Fruit fly (Drosophila melanogaster) whole organism, embryonic: ENCODE data around the gene Tre1.

ENCODE experiments used
- CG11695 ChIP-seq: fragments of 200-800 bp; sonication (Bioruptor generic); IDR thresholded peaks from 3 replicates; pipeline ENCODE4 v1.3.6; 2022; ENCODE audit warnings: missing biosample characterization, missing genetic modification characterization
- CG12219 ChIP-seq: fragments of 200-800 bp; sonication (Bioruptor generic); optimal IDR thresholded peaks from 3 replicates; lab custom pipeline; 2018; ENCODE audit warnings: missing biosample characterization, mild to moderate bottlenecking, missing genetic modification characterization
- CG13424 ChIP-seq: fragments of 200-800 bp; sonication (Bioruptor generic); optimal IDR thresholded peaks from 2 replicates; lab custom pipeline; 2019; ENCODE audit warnings: missing biosample characterization, mild to moderate bottlenecking, missing genetic modification characterization, moderate library complexity
- CG13775 ChIP-seq: fragments of 200-800 bp; sonication (Bioruptor generic); optimal IDR thresholded peaks from 3 replicates; lab custom pipeline; 2017; ENCODE audit warnings: missing biosample characterization, mild to moderate bottlenecking, missing genetic modification characterization
- CG17802 ChIP-seq: fragments of 200-800 bp; sonication (Bioruptor generic); optimal IDR thresholded peaks from 2 replicates; lab custom pipeline; 2018; ENCODE audit warnings: missing biosample characterization, mild to moderate bottlenecking, missing genetic modification characterization, moderate library complexity
- CG1832 ChIP-seq: fragments of 200-800 bp; sonication (Bioruptor generic); optimal IDR thresholded peaks from 2 replicates; lab custom pipeline; 2017; ENCODE audit warnings: missing biosample characterization, mild to moderate bottlenecking, missing genetic modification characterization, inconsistent platforms
- CG2116 ChIP-seq: fragments of 200-800 bp; sonication (Bioruptor generic); optimal IDR thresholded peaks from 3 replicates; lab custom pipeline; 2018; ENCODE audit warnings: missing biosample characterization, mild to moderate bottlenecking, missing genetic modification characterization
- CG3065 ChIP-seq: fragments of 200-800 bp; sonication (Bioruptor generic); optimal IDR thresholded peaks from 2 replicates; lab custom pipeline; 2016; ENCODE audit warnings: missing biosample characterization, missing genetic modification characterization
- CG32532 ChIP-seq: fragments of 200-800 bp; sonication (Bioruptor generic); IDR thresholded peaks from 2 replicates; pipeline ENCODE4 v1.3.6; 2022; ENCODE audit warnings: missing biosample characterization, missing genetic modification characterization
- CG34224 ChIP-seq: fragments of 200-800 bp; sonication (Bioruptor generic); IDR thresholded peaks from 3 replicates; pipeline ENCODE4 v1.3.6; 2022; ENCODE audit warnings: missing biosample characterization, missing genetic modification characterization; ENCODE audit not compliant: partially characterized antibody
- CG34422 ChIP-seq: fragments of 200-800 bp; sonication (Bioruptor generic); IDR thresholded peaks from 3 replicates; pipeline ENCODE4 v1.3.6; 2022; ENCODE audit warnings: missing biosample characterization, missing genetic modification characterization
- CG4854 ChIP-seq: fragments of 200-800 bp; sonication (Bioruptor generic); optimal IDR thresholded peaks from 2 replicates; lab custom pipeline; 2016; ENCODE audit warnings: missing biosample characterization, missing genetic modification characterization, inconsistent platforms
- CG6175 ChIP-seq: fragments of 200-800 bp; sonication (Bioruptor generic); IDR thresholded peaks from 3 replicates; pipeline ENCODE4 v1.3.6; 2022; ENCODE audit warnings: missing biosample characterization, missing genetic modification characterization
- CG6683 ChIP-seq: fragments of 200-800 bp; sonication (Bioruptor generic); optimal IDR thresholded peaks from 2 replicates; lab custom pipeline; 2017; ENCODE audit warnings: missing biosample characterization, mild to moderate bottlenecking, missing genetic modification characterization, missing genetic modification reagents
- CG7556 ChIP-seq: fragments of 200-800 bp; sonication (Bioruptor generic); optimal IDR thresholded peaks from 2 replicates; lab custom pipeline; 2017; ENCODE audit warnings: missing biosample characterization, mild to moderate bottlenecking, missing genetic modification characterization
- CG8924 ChIP-seq: fragments of 200-800 bp; optimal IDR thresholded peaks from 3 replicates; lab custom pipeline; 2019; ENCODE audit warnings: missing biosample characterization, mild to moderate bottlenecking, missing genetic modification characterization, moderate library complexity
- CG9797 ChIP-seq: fragments of 200-800 bp; sonication (Bioruptor generic); optimal IDR thresholded peaks from 3 replicates; lab custom pipeline; 2018; ENCODE audit warnings: missing biosample characterization, mild to moderate bottlenecking, missing genetic modification characterization
- CG9876 ChIP-seq: fragments of 200-800 bp; sonication (Bioruptor generic); optimal IDR thresholded peaks from 2 replicates; lab custom pipeline; 2016; ENCODE audit warnings: missing biosample characterization, missing genetic modification characterization
- CkIIα-i1 ChIP-seq: fragments of 200-800 bp; sonication (Bioruptor generic); IDR thresholded peaks from 2 replicates; pipeline ENCODE4 v1.3.6; 2022; ENCODE audit warnings: missing biosample characterization, missing genetic modification characterization
- Dref ChIP-seq: fragments of 200-800 bp; sonication (Bioruptor generic); IDR thresholded peaks from 2 replicates; pipeline ENCODE4 v1.3.6; 2022; ENCODE audit warnings: missing biosample characterization, missing genetic modification characterization
- Ets97D ChIP-seq: fragments of 200-800 bp; sonication (Bioruptor generic); optimal IDR thresholded peaks from 3 replicates; lab custom pipeline; 2016; ENCODE audit warnings: missing biosample characterization, missing genetic modification characterization
- Gsc ChIP-seq: fragments of 200-800 bp; sonication (Bioruptor generic); IDR thresholded peaks from 2 replicates; pipeline ENCODE4 v1.3.6; 2022; ENCODE audit warnings: missing biosample characterization, missing genetic modification characterization
- Hr78 ChIP-seq, 2 experiments: fragments of 200-800 bp in 1 of 2; fragments of >200 bp in 1 of 2; sonication (Bioruptor generic) in 1 of 2; optimal IDR thresholded peaks; 2 replicates each; lab custom pipeline; 2017 to 2019; ENCODE audit warnings: missing biosample characterization in 2 of 2, missing genetic modification characterization in 2 of 2, mild to moderate bottlenecking in 1 of 2, moderate library complexity in 1 of 2
- Kr ChIP-seq: fragments of 200-800 bp; sonication (Bioruptor generic); optimal IDR thresholded peaks from 2 replicates; lab custom pipeline; 2017; ENCODE audit warnings: missing biosample characterization, mild to moderate bottlenecking, missing genetic modification characterization
- Lim3 ChIP-seq: fragments of 200-800 bp; sonication (Bioruptor generic); IDR thresholded peaks from 2 replicates; pipeline ENCODE4 v1.3.6; 2022; ENCODE audit warnings: missing biosample characterization, missing genetic modification characterization
- Med ChIP-seq: fragments of 200-800 bp; sonication (Bioruptor generic); peaks from one replicate; lab custom pipeline; 2016; ENCODE audit warnings: missing biosample characterization, missing genetic modification characterization, mild to moderate bottlenecking, inconsistent platforms, moderate library complexity
- Meics ChIP-seq: fragments of 200-800 bp; sonication (Bioruptor generic); optimal IDR thresholded peaks from 2 replicates; lab custom pipeline; 2017; ENCODE audit warnings: missing biosample characterization, mild to moderate bottlenecking, missing genetic modification characterization
- Nf-YC ChIP-seq: fragments of 200-800 bp; optimal IDR thresholded peaks from 3 replicates; lab custom pipeline; 2019; ENCODE audit warnings: missing biosample characterization, mild to moderate bottlenecking, missing genetic modification characterization, moderate library complexity
- Poxn ChIP-seq: fragments of 200-800 bp; sonication (Bioruptor generic); IDR thresholded peaks from 2 replicates; pipeline ENCODE4 v1.3.6; 2022; ENCODE audit warnings: missing biosample characterization, missing genetic modification characterization
- Rfx ChIP-seq: fragments of 200-800 bp; sonication (Bioruptor generic); IDR thresholded peaks from 2 replicates; pipeline ENCODE4 v1.3.6; 2022; ENCODE audit warnings: missing biosample characterization, missing genetic modification characterization
- Sry-β ChIP-seq: fragments of 200-800 bp; sonication (Bioruptor generic); optimal IDR thresholded peaks from 2 replicates; lab custom pipeline; 2018; ENCODE audit warnings: missing biosample characterization, mild to moderate bottlenecking, missing genetic modification characterization, moderate library complexity
- ab ChIP-seq: fragments of 200-800 bp; sonication (Bioruptor generic); optimal IDR thresholded peaks from 2 replicates; lab custom pipeline; 2016; ENCODE audit warnings: missing biosample characterization, missing genetic modification characterization
- ap ChIP-seq: fragments of 200-800 bp; sonication (Bioruptor generic); IDR thresholded peaks from 2 replicates; pipeline ENCODE4 v1.3.6; 2022; ENCODE audit warnings: missing biosample characterization, missing genetic modification characterization
- cas ChIP-seq: fragments of 200-800 bp; sonication (Bioruptor generic); IDR thresholded peaks from 2 replicates; pipeline ENCODE4 v1.3.6; 2022; ENCODE audit warnings: missing biosample characterization, missing genetic modification characterization
- caup ChIP-seq: fragments of 200-800 bp; sonication (Bioruptor generic); optimal IDR thresholded peaks from 3 replicates; lab custom pipeline; 2017; ENCODE audit warnings: missing biosample characterization, mild to moderate bottlenecking, missing genetic modification characterization, moderate library complexity; ENCODE audit not compliant: severe bottlenecking
- disco-r ChIP-seq: fragments of 200-800 bp; sonication (Bioruptor generic); optimal IDR thresholded peaks from 2 replicates; lab custom pipeline; 2016; ENCODE audit warnings: missing biosample characterization, missing genetic modification characterization
- dmrt99B ChIP-seq: fragments of 200-800 bp; sonication (Bioruptor generic); optimal IDR thresholded peaks from 2 replicates; lab custom pipeline; 2018; ENCODE audit warnings: missing biosample characterization, mild to moderate bottlenecking, missing genetic modification characterization, moderate library complexity
- dpn ChIP-seq, 2 experiments: fragments of 200-800 bp; sonication (Bioruptor generic); optimal IDR thresholded peaks; 3 replicates each; lab custom pipeline; 2016; ENCODE audit warnings: missing biosample characterization in 2 of 2, missing genetic modification characterization in 2 of 2
- gsb ChIP-seq: fragments of 200-800 bp; sonication (Bioruptor generic); IDR thresholded peaks from 2 replicates; pipeline ENCODE4 v1.3.6; 2022; ENCODE audit warnings: missing biosample characterization, missing genetic modification characterization
- klu ChIP-seq: fragments of 200-800 bp; sonication (Bioruptor generic); IDR thresholded peaks from 2 replicates; pipeline ENCODE4 v1.3.6; 2022; ENCODE audit warnings: missing biosample characterization, missing genetic modification characterization
- mirr ChIP-seq: fragments of 200-800 bp; sonication (Bioruptor generic); optimal IDR thresholded peaks from 3 replicates; lab custom pipeline; 2018; ENCODE audit warnings: missing biosample characterization, mild to moderate bottlenecking, missing genetic modification characterization
- nerfin-1 ChIP-seq: fragments of 200-800 bp; sonication (Bioruptor generic); optimal IDR thresholded peaks from 3 replicates; lab custom pipeline; 2019; ENCODE audit warnings: missing biosample characterization, mild to moderate bottlenecking, missing genetic modification characterization, moderate library complexity
- nmo ChIP-seq: fragments of 200-800 bp; sonication (Bioruptor generic); optimal IDR thresholded peaks from 2 replicates; lab custom pipeline; 2018; ENCODE audit warnings: missing biosample characterization, mild to moderate bottlenecking, missing genetic modification characterization, moderate library complexity
- oc ChIP-seq: fragments of 200-800 bp; sonication (Bioruptor generic); optimal IDR thresholded peaks from 2 replicates; lab custom pipeline; 2018; ENCODE audit warnings: missing biosample characterization, mild to moderate bottlenecking, missing genetic modification characterization, moderate library complexity
- sens-2 ChIP-seq: fragments of 200-800 bp; sonication (Bioruptor generic); IDR thresholded peaks from 2 replicates; pipeline ENCODE4 v1.3.6; 2022; ENCODE audit warnings: missing biosample characterization, missing genetic modification characterization
- sna ChIP-seq: fragments of 200-800 bp; sonication (Bioruptor generic); IDR thresholded peaks from 2 replicates; pipeline ENCODE4 v1.3.6; 2022; ENCODE audit warnings: missing biosample characterization, missing genetic modification characterization; ENCODE audit not compliant: partially characterized antibody
- tll ChIP-seq, 2 experiments: fragments of 200-800 bp in 1 of 2; fragments of >200 bp in 1 of 2; sonication (Bioruptor generic) in 1 of 2; optimal IDR thresholded peaks; 2 replicates each; lab custom pipeline; 2017 to 2019; ENCODE audit warnings: missing biosample characterization in 2 of 2, missing genetic modification characterization in 2 of 2, mild to moderate bottlenecking in 1 of 2, moderate library complexity in 1 of 2
- wek ChIP-seq: fragments of 200-800 bp; sonication (Bioruptor generic); optimal IDR thresholded peaks from 3 replicates; lab custom pipeline; 2018; ENCODE audit warnings: missing biosample characterization, mild to moderate bottlenecking, missing genetic modification characterization, moderate library complexity
- wor ChIP-seq: fragments of 200-800 bp; sonication (Bioruptor generic); IDR thresholded peaks from 2 replicates; pipeline ENCODE4 v1.3.6; 2022; ENCODE audit warnings: missing biosample characterization, missing genetic modification characterization

The Tre1 gene

dm6 chrX:5679079-5679932 lies 471 bp downstream of the Tre1 start (continued):
- TF ChIP-seq CkIIα-i1 (GFP tag; lab: Robert Waterston, UW) (no peak), dmrt99B (tag; lab: Kevin White, UChicago) (no peak), Poxn (GFP tag; lab: Robert Waterston, UW) (no peak), Meics (GFP tag; lab: Kevin White, UChicago) (no peak), mirr (GFP tag; lab: Kevin White, UChicago) (no peak), CG32532 (no peak), caup (GFP tag; lab: Kevin White, UChicago) (no peak), ab (GFP tag; lab: Kevin White, UChicago) (no peak), Nf-YC (tag; lab: Kevin White, UChicago) (no peak), Kr (no peak), CG3065 (GFP tag; lab: Kevin White, UChicago) (no peak), CG8924 (peak; percentile 52), gsb (GFP tag; lab: Robert Waterston, UW) (no peak), CG13775 (GFP tag; lab: Kevin White, UChicago) (peak; percentile 33), wek (no peak), CG13424 (tag; lab: Kevin White, UChicago) (peak; percentile 38), oc (tag; lab: Kevin White, UChicago) (no peak), Med (peak; percentile 41), Hr78 (GFP tag; optimal IDR thresholded peaks at IDR 0.05; lab: Kevin White, UChicago) (no peak), CG11695 (0 out of 3 replicates have a peak, but pooled peaks have one; percentile 25), CG34422 (GFP tag; lab: Robert Waterston, UW) (0 out of 3 replicates have a peak, but pooled peaks have one; percentile 30), CG12219 (GFP tag; lab: Kevin White, UChicago) (peak; percentile 26), ap (GFP tag; lab: Robert Waterston, UW) (no peak), CG6175 (GFP tag; lab: Robert Waterston, UW) (no peak), dpn (GFP tag; optimal IDR thresholded peaks at IDR 0.05; lab: Kevin White, UChicago) (peak; percentile 48 to 49), Sry-β (no peak), tll (GFP tag; optimal IDR thresholded peaks at IDR 0.05; lab: Kevin White, UChicago) (no peak), Lim3 (GFP tag; lab: Robert Waterston, UW) (no peak), nmo (peak; percentile 62), nerfin-1 (tag; lab: Kevin White, UChicago) (peak; percentile 28), CG9876 (GFP tag; lab: Kevin White, UChicago) (no peak), klu (GFP tag; lab: Robert Waterston, UW) (no peak), CG7556 (GFP tag; lab: Kevin White, UChicago) (no peak), CG34224 (GFP tag; lab: Robert Waterston, UW) (no peak), CG6683 (no peak), CG4854 (GFP tag; lab: Kevin White, UChicago) (no peak), Gsc (GFP tag; lab: Robert Waterston, UW) (no peak), Ets97D (no peak), wor (GFP tag; lab: Robert Waterston, UW) (0 out of 2 replicates have a peak, but pooled peaks have one; percentile 18), CG9797 (GFP tag; lab: Kevin White, UChicago) (no peak), sna (GFP tag; lab: Robert Waterston, UW) (no peak), CG17802 (no peak), Rfx (GFP tag; lab: Robert Waterston, UW) (no peak), Dref (GFP tag; lab: Robert Waterston, UW) (no peak), CG2116 (GFP tag; lab: Kevin White, UChicago) (no peak), cas (GFP tag; lab: Robert Waterston, UW) (no peak), disco-r (GFP tag; lab: Kevin White, UChicago) (no peak), sens-2 (no peak), CG1832 (GFP tag; lab: Kevin White, UChicago) (no peak)
